Fruit fly (Drosophila melanogaster) whole organism, embryonic: Measurements from ENCODE around the gene CG10694.
A peak's percentile ranks its signal among the peaks of the same experiment; 100 is the strongest.

ENCODE experiments used
- Awh ChIP-seq: fragments of 200-800 bp; sonication (Bioruptor generic); IDR thresholded peaks from 2 replicates; pipeline ENCODE4, ENCODE4 v1.3.6; 2022; ENCODE audit warnings: missing biosample characterization, missing genetic modification characterization
- BEAF-32 ChIP-seq: fragments of 200-800 bp; sonication (Bioruptor generic); optimal IDR thresholded peaks from 3 replicates; lab custom pipeline; 2017; ENCODE audit warnings: missing biosample characterization, missing genetic modification characterization, mild to moderate bottlenecking, moderate library complexity, missing genetic modification reagents
- Bgb ChIP-seq: fragments of 200-800 bp; sonication (Bioruptor generic); IDR thresholded peaks from 2 replicates; pipeline ENCODE4 v1.3.6; 2022; ENCODE audit warnings: missing biosample characterization, missing genetic modification characterization; ENCODE audit not compliant: partially characterized antibody
- CG13287 ChIP-seq: fragments of 200-800 bp; sonication (Bioruptor generic); IDR thresholded peaks from 2 replicates; pipeline ENCODE4 v1.3.6; 2022; ENCODE audit warnings: missing biosample characterization, missing genetic modification characterization; ENCODE audit not compliant: partially characterized antibody
- CG17186 ChIP-seq: fragments of 200-800 bp; sonication (Bioruptor generic); optimal IDR thresholded peaks from 3 replicates; lab custom pipeline; 2017; ENCODE audit warnings: missing biosample characterization, missing genetic modification reagents, missing genetic modification characterization
- CG17361 ChIP-seq: fragments of 200-800 bp; sonication (Bioruptor generic); IDR thresholded peaks from 3 replicates; pipeline ENCODE4 v1.3.6; 2022; ENCODE audit warnings: missing biosample characterization, missing genetic modification characterization
- CG17385 ChIP-seq: fragments of 200-800 bp; sonication (Bioruptor generic); optimal IDR thresholded peaks from 3 replicates; lab custom pipeline; 2018; ENCODE audit warnings: missing biosample characterization, mild to moderate bottlenecking, missing genetic modification characterization
- CG2116 ChIP-seq: fragments of 200-800 bp; sonication (Bioruptor generic); optimal IDR thresholded peaks from 3 replicates; lab custom pipeline; 2018; ENCODE audit warnings: missing biosample characterization, mild to moderate bottlenecking, missing genetic modification characterization
- CG34422 ChIP-seq: fragments of 200-800 bp; sonication (Bioruptor generic); IDR thresholded peaks from 3 replicates; pipeline ENCODE4 v1.3.6; 2022; ENCODE audit warnings: missing biosample characterization, missing genetic modification characterization
- CG3838 ChIP-seq: fragments of 200-800 bp; sonication (Bioruptor generic); optimal IDR thresholded peaks from 3 replicates; lab custom pipeline; 2016; ENCODE audit warnings: missing biosample characterization, missing genetic modification characterization
- CG3995 ChIP-seq: fragments of 200-800 bp; sonication (Bioruptor generic); optimal IDR thresholded peaks from 3 replicates; lab custom pipeline; 2016; ENCODE audit warnings: missing biosample characterization, missing genetic modification characterization
- CG4617 ChIP-seq: fragments of 200-800 bp; sonication (Bioruptor generic); optimal IDR thresholded peaks from 3 replicates; lab custom pipeline; 2016; ENCODE audit warnings: missing biosample characterization, missing genetic modification characterization, borderline replicate concordance
- CG6272 ChIP-seq: fragments of 200-800 bp; sonication (Bioruptor generic); IDR thresholded peaks from 2 replicates; pipeline ENCODE4 v1.3.6; 2022; ENCODE audit warnings: missing biosample characterization, missing genetic modification characterization
- CG7963 ChIP-seq: fragments of 200-800 bp; sonication (Bioruptor generic); IDR thresholded peaks from 3 replicates; pipeline ENCODE4 v1.3.6; 2022; ENCODE audit warnings: missing biosample characterization, missing genetic modification characterization; ENCODE audit not compliant: partially characterized antibody
- CG9609 ChIP-seq: fragments of 200-800 bp; sonication (Bioruptor generic); optimal IDR thresholded peaks from 3 replicates; lab custom pipeline; 2016; ENCODE audit warnings: missing biosample characterization, missing genetic modification characterization
- D ChIP-seq, 2 experiments: fragments of 200-800 bp in 1 of 2; fragments of >200 bp in 1 of 2; sonication (Bioruptor generic) in 1 of 2; optimal IDR thresholded peaks; 2 replicates in 1 of 2; 3 replicates in 1 of 2; lab custom pipeline; 2017; ENCODE audit warnings: mild to moderate bottlenecking in 1 of 2, missing biosample characterization in 1 of 2, missing genetic modification characterization in 1 of 2, missing genetic modification reagents in 1 of 2
- Dll ChIP-seq: fragments of 200-800 bp; sonication (Bioruptor generic); IDR thresholded peaks from 4 replicates; pipeline ENCODE4 v1.3.6; 2022; ENCODE audit warnings: missing biosample characterization, missing genetic modification characterization; ENCODE audit not compliant: partially characterized antibody
- Dref ChIP-seq: fragments of 200-800 bp; sonication (Bioruptor generic); IDR thresholded peaks from 2 replicates; pipeline ENCODE4 v1.3.6; 2022; ENCODE audit warnings: missing biosample characterization, missing genetic modification characterization
- E2f2 ChIP-seq: fragments of 200-800 bp; sonication (Bioruptor generic); IDR thresholded peaks from 2 replicates; pipeline ENCODE4 v1.3.6; 2022; ENCODE audit warnings: missing biosample characterization, missing genetic modification characterization
- ERR ChIP-seq: fragments of 200-800 bp; sonication (Bioruptor generic); optimal IDR thresholded peaks from 2 replicates; lab custom pipeline; 2016; ENCODE audit warnings: missing biosample characterization, missing genetic modification characterization
- Hmr ChIP-seq: fragments of 200-800 bp; sonication (Bioruptor generic); optimal IDR thresholded peaks from 3 replicates; lab custom pipeline; 2017; ENCODE audit warnings: mild to moderate bottlenecking, missing biosample characterization, missing genetic modification reagents, missing genetic modification characterization
- MESR4 ChIP-seq: fragments of 200-800 bp; sonication (Bioruptor generic); optimal IDR thresholded peaks from 2 replicates; lab custom pipeline; 2018; ENCODE audit warnings: missing biosample characterization, mild to moderate bottlenecking, missing genetic modification characterization, moderate library complexity
- Med ChIP-seq: fragments of 200-800 bp; sonication (Bioruptor generic); peaks from one replicate; lab custom pipeline; 2016; ENCODE audit warnings: missing biosample characterization, missing genetic modification characterization, mild to moderate bottlenecking, inconsistent platforms, moderate library complexity
- Myb ChIP-seq: fragments of 200-800 bp; sonication (Bioruptor generic); optimal IDR thresholded peaks from 2 replicates; lab custom pipeline; 2016; ENCODE audit warnings: missing biosample characterization, missing genetic modification characterization
- Neu2 ChIP-seq: fragments of 200-800 bp; sonication (Bioruptor generic); optimal IDR thresholded peaks from 3 replicates; lab custom pipeline; 2016; ENCODE audit warnings: missing biosample characterization, missing genetic modification characterization, borderline replicate concordance
- Nf-YB ChIP-seq: fragments of 200-800 bp; sonication (Bioruptor generic); optimal IDR thresholded peaks from 3 replicates; lab custom pipeline; 2019; ENCODE audit warnings: missing biosample characterization, mild to moderate bottlenecking, missing genetic modification characterization, moderate library complexity
- Opbp ChIP-seq: fragments of 200-800 bp; sonication (Bioruptor generic); IDR thresholded peaks from 3 replicates; pipeline ENCODE4 v1.3.6; 2022; ENCODE audit warnings: missing biosample characterization, missing genetic modification characterization; ENCODE audit not compliant: partially characterized antibody
- Scr ChIP-seq: fragments of 200-800 bp; sonication (Bioruptor generic); IDR thresholded peaks from 2 replicates; pipeline ENCODE4 v1.3.6; 2022; ENCODE audit warnings: missing biosample characterization, missing genetic modification characterization; ENCODE audit not compliant: partially characterized antibody
- Sin3A ChIP-seq: fragments of >200 bp; optimal IDR thresholded peaks from 2 replicates; lab custom pipeline; 2018
- Sry-δ ChIP-seq: fragments of 200-800 bp; sonication (Bioruptor generic); optimal IDR thresholded peaks from 2 replicates; lab custom pipeline; 2016; ENCODE audit warnings: missing biosample characterization, missing genetic modification characterization
- YL-1 ChIP-seq: fragments of 200-800 bp; sonication (Bioruptor generic); optimal IDR thresholded peaks from 3 replicates; lab custom pipeline; 2017; ENCODE audit warnings: missing biosample characterization, mild to moderate bottlenecking, missing genetic modification characterization
- az2 ChIP-seq: fragments of 200-800 bp; sonication (Bioruptor generic); optimal IDR thresholded peaks from 3 replicates; lab custom pipeline; 2016; ENCODE audit warnings: missing biosample characterization, missing genetic modification characterization
- bigmax ChIP-seq: fragments of 200-800 bp; sonication (Bioruptor generic); optimal IDR thresholded peaks from 2 replicates; lab custom pipeline; 2018; ENCODE audit warnings: missing biosample characterization, mild to moderate bottlenecking, missing genetic modification characterization
- grn ChIP-seq: fragments of 200-800 bp; sonication (Bioruptor generic); optimal IDR thresholded peaks from 3 replicates; lab custom pipeline; 2017; ENCODE audit warnings: missing biosample characterization, missing genetic modification characterization
- hbn ChIP-seq: fragments of 200-800 bp; sonication (Bioruptor generic); IDR thresholded peaks from 2 replicates; pipeline ENCODE4 v1.3.6; 2022; ENCODE audit warnings: missing biosample characterization, missing genetic modification characterization; ENCODE audit not compliant: partially characterized antibody
- hkb ChIP-seq, 2 experiments: fragments of 200-800 bp in 1 of 2; fragments of >200 bp in 1 of 2; sonication (Bioruptor generic) in 1 of 2; IDR thresholded peaks in 1 of 2; optimal IDR thresholded peaks in 1 of 2; 2 replicates each; pipeline versions ENCODE4 v1.3.6 to Lab custom; 2017 to 2022; ENCODE audit warnings: missing biosample characterization in 1 of 2, missing genetic modification characterization in 1 of 2
- knrl ChIP-seq: fragments of 200-800 bp; sonication (Bioruptor generic); IDR thresholded peaks from 3 replicates; pipeline ENCODE4 v1.3.6; 2022; ENCODE audit warnings: missing biosample characterization, missing genetic modification characterization; ENCODE audit not compliant: partially characterized antibody
- nmo ChIP-seq: fragments of 200-800 bp; sonication (Bioruptor generic); optimal IDR thresholded peaks from 2 replicates; lab custom pipeline; 2018; ENCODE audit warnings: missing biosample characterization, mild to moderate bottlenecking, missing genetic modification characterization, moderate library complexity
- ranshi ChIP-seq: fragments of 200-800 bp; sonication (Bioruptor generic); IDR thresholded peaks from 2 replicates; pipeline ENCODE4 v1.3.6; 2022; ENCODE audit warnings: missing biosample characterization, missing genetic modification characterization
- rib ChIP-seq: fragments of 200-800 bp; sonication (Bioruptor generic); IDR thresholded peaks from 2 replicates; pipeline ENCODE4 v1.3.6; 2022; ENCODE audit warnings: missing biosample characterization, missing genetic modification characterization
- run ChIP-seq: fragments of 200-800 bp; sonication (Bioruptor generic); optimal IDR thresholded peaks from 3 replicates; lab custom pipeline; 2018; ENCODE audit warnings: missing biosample characterization, mild to moderate bottlenecking, missing genetic modification characterization
- sens ChIP-seq: fragments of 200-800 bp; sonication (Bioruptor generic); peaks from one replicate; lab custom pipeline; 2016; ENCODE audit warnings: missing biosample characterization, missing genetic modification characterization
- sna ChIP-seq: fragments of 200-800 bp; sonication (Bioruptor generic); IDR thresholded peaks from 2 replicates; pipeline ENCODE4 v1.3.6; 2022; ENCODE audit warnings: missing biosample characterization, missing genetic modification characterization; ENCODE audit not compliant: partially characterized antibody
- so ChIP-seq: fragments of 200-800 bp; sonication (Bioruptor generic); IDR thresholded peaks from 3 replicates; pipeline ENCODE4 v1.3.6; 2022; ENCODE audit warnings: missing biosample characterization, missing genetic modification characterization
- sob ChIP-seq: fragments of 200-800 bp; sonication (Bioruptor generic); IDR thresholded peaks from 2 replicates; pipeline ENCODE4 v1.3.6; 2022; ENCODE audit warnings: missing biosample characterization, missing genetic modification characterization
- trem ChIP-seq: fragments of 200-800 bp; optimal IDR thresholded peaks from 3 replicates; lab custom pipeline; 2019; ENCODE audit warnings: missing biosample characterization, mild to moderate bottlenecking, missing genetic modification characterization, moderate library complexity
- unc-4 ChIP-seq: fragments of 200-800 bp; sonication (Bioruptor generic); IDR thresholded peaks from 2 replicates; pipeline ENCODE4 v1.3.6; 2022; ENCODE audit warnings: missing biosample characterization, missing genetic modification characterization; ENCODE audit not compliant: partially characterized antibody
- wek ChIP-seq: fragments of 200-800 bp; sonication (Bioruptor generic); optimal IDR thresholded peaks from 3 replicates; lab custom pipeline; 2018; ENCODE audit warnings: missing biosample characterization, mild to moderate bottlenecking, missing genetic modification characterization, moderate library complexity

CG10694 gene

dm6 chr3R:24130080-24130479 is 22.9 kb downstream of the CG10694 start, which contains the start of the genes GatB and Tsc1 (continued):
- TF ChIP-seq hbn (GFP tag; lab: Robert Waterston, UW) (peak; percentile 38; the same call in 1 of the 2 replicates), sob (GFP tag; lab: Robert Waterston, UW) (no peak), knrl (GFP tag; lab: Robert Waterston, UW) (peak; percentile 38; the same call in 1 of the 3 replicates), run (tag; lab: Kevin White, UChicago) (no peak), ERR (GFP tag; lab: Kevin White, UChicago) (no peak), Dref (GFP tag; lab: Robert Waterston, UW) (peak; percentile 61), YL-1 (GFP tag; lab: Kevin White, UChicago) (peak; percentile 36), bigmax (peak; percentile 82), CG17186 (GFP tag; lab: Kevin White, UChicago) (peak; percentile 81), sens (GFP tag; lab: Kevin White, UChicago) (peak; percentile 6), Myb (GFP tag; lab: Kevin White, UChicago) (peak; percentile 19), Opbp (GFP tag; lab: Robert Waterston, UW) (0 out of 3 replicates have a peak, but pooled peaks have one; percentile 51), wek (GFP tag; lab: Kevin White, UChicago) (peak; percentile 17), CG17385 (GFP tag; lab: Kevin White, UChicago) (peak; percentile 46), MESR4 (GFP tag; lab: Kevin White, UChicago) (peak; percentile 56), ranshi (no peak), CG3838 (GFP tag; lab: Kevin White, UChicago) (peak; percentile 97), Med (GFP tag; lab: Kevin White, UChicago) (peak; percentile 48), nmo (GFP tag; lab: Kevin White, UChicago) (peak; percentile 34), Sin3A (lab: Kevin White, UChicago) (peak; percentile 61), CG17361 (no peak), D (optimal IDR thresholded peaks at IDR 0.05; lab: Kevin White, UChicago) (no peak), D (GFP tag; optimal IDR thresholded peaks at IDR 0.05; lab: Kevin White, UChicago) (no peak), CG3995 (GFP tag; lab: Kevin White, UChicago) (peak; percentile 53), Neu2 (GFP tag; lab: Kevin White, UChicago) (peak; percentile 73), CG7963 (peak; percentile 37; the same call in 1 of the 3 replicates), grn (peak; percentile 81), Hmr (GFP tag; lab: Kevin White, UChicago) (no peak), Dll (0 out of 4 replicates have a peak, but pooled peaks have one; percentile 26), Awh (GFP tag; lab: Robert Waterston, UW) (no peak), Bgb (peak; percentile 62), sna (peak; percentile 46; the same call in 1 of the 2 replicates), Nf-YB (GFP tag; lab: Kevin White, UChicago) (peak; percentile 36), CG13287 (GFP tag; lab: Robert Waterston, UW) (peak; percentile 69), trem (peak; percentile 48), CG2116 (GFP tag; lab: Kevin White, UChicago) (peak; percentile 45), unc-4 (peak; percentile 43; the same call in 1 of the 2 replicates), CG4617 (GFP tag; lab: Kevin White, UChicago) (peak; percentile 75), CG6272 (GFP tag; lab: Robert Waterston, UW) (no peak), E2f2 (GFP tag; lab: Robert Waterston, UW) (peak; percentile 72), Scr (GFP tag; lab: Robert Waterston, UW) (peak; percentile 37), az2 (GFP tag; lab: Kevin White, UChicago) (no peak), rib (0 out of 2 replicates have a peak, but pooled peaks have one; percentile 21), CG9609 (GFP tag; lab: Kevin White, UChicago) (no peak), CG34422 (GFP tag; lab: Robert Waterston, UW) (peak; percentile 52; the same call in 1 of the 3 replicates), Sry-δ (GFP tag; lab: Kevin White, UChicago) (peak; percentile 45), so (GFP tag; lab: Robert Waterston, UW) (no peak), BEAF-32 (GFP tag; lab: Kevin White, UChicago) (peak; percentile 59), hkb (optimal IDR thresholded peaks at IDR 0.05; lab: Kevin White, UChicago) (peak; percentile 66), hkb (GFP tag; IDR thresholded peaks at IDR 0.05; lab: Robert Waterston, UW) (no peak)
